Worm (Caenorhabditis elegans): ENCODE measurements around the gene ddr-1.

DNA sequence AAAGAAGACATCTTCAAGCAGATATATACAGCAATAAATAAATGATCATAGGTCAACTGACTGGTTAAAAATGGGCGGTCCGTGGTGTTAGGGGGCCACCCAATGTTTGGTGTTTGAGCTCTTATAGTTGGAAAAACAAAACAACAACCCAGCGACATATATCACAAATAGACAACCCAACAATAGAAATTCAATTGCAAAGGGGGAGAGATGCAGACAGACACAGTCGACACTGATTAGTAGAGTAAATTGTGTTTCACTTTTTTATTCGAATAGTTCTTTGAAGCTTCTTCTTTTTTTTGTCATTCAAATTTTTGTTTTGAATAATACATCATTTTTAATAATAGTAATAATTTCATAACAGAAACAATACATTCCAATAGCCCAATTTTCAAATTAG is 54.4 kb downstream of the ddr-1 start:
- TF ChIP-seq nhr-12 (tag; optimal IDR thresholded peaks at IDR 0.05) (no peak), ztf-11 (tag; optimal IDR thresholded peaks at IDR 0.05) (no peak), nhr-237 (tag; optimal IDR thresholded peaks at IDR 0.05) (no peak), ztf-4 (tag; optimal IDR thresholded peaks at IDR 0.05) (no peak)

All from whole organism, L2 larva.